Worm (Caenorhabditis elegans): ENCODE results near the gene Y105C5A.1268.
A peak's percentile ranks its signal among the peaks of the same experiment; 100 is the strongest.

Gene Y105C5A.1268

ce11 chrIV:15634240-15634789 is 12.0 kb downstream of the Y105C5A.1268 start, which contains the start of gene Y105C5A.1274:
Gene Y105C5A.1274, plus strand, starts transcription at chrIV:15634739.
- peak; percentile 30 for TF ChIP-seq nfya-1 (tag; optimal IDR thresholded peaks at IDR 0.05; ENCODE audit: insufficient read depth)

- TF ChIP-seq unc-62 (GFP tag; optimal IDR thresholded peaks at IDR 0.05) (no peak), tbx-2 (tag; optimal IDR thresholded peaks at IDR 0.05) (no peak), ZK546.5 (tag; optimal IDR thresholded peaks at IDR 0.05) (no peak), zag-1 (tag; optimal IDR thresholded peaks at IDR 0.05) (no peak), lsy-12 (tag; optimal IDR thresholded peaks at IDR 0.05) (no peak), unc-39 (tag; optimal IDR thresholded peaks at IDR 0.05) (no peak), nhr-25 (tag; optimal IDR thresholded peaks at IDR 0.05) (no peak), egl-5 (tag; optimal IDR thresholded peaks at IDR 0.05) (no peak), pha-4 (tag; optimal IDR thresholded peaks at IDR 0.05) (no peak), nhr-76 (tag; optimal IDR thresholded peaks at IDR 0.05) (no peak), fos-1 (tag; optimal IDR thresholded peaks at IDR 0.05) (no peak), jun-1 (tag; optimal IDR thresholded peaks at IDR 0.05) (no peak), nhr-77 (tag; optimal IDR thresholded peaks at IDR 0.05) (no peak), skn-1 (tag; optimal IDR thresholded peaks at IDR 0.05) (no peak)
These were observed 15.1 kb downstream of the Y105C5A.1268 start, which contains the start of gene Y105C5A.9 for ce11 chrIV:15631217-15631616. Gene Y105C5A.9, plus strand, starts transcription at chrIV:15631517.

- TF ChIP-seq nhr-25 (tag; optimal IDR thresholded peaks at IDR 0.05) (no peak), nhr-76 (tag; optimal IDR thresholded peaks at IDR 0.05) (no peak)
These were observed 28.6 kb downstream of the Y105C5A.1268 start for ce11 chrIV:15617667-15618066.

- no peak for TF ChIP-seq elt-3 (tag; optimal IDR thresholded peaks at IDR 0.05)
- no peak for TF ChIP-seq elt-1 (tag; optimal IDR thresholded peaks at IDR 0.05)
- TF ChIP-seq elt-2 (tag; optimal IDR thresholded peaks at IDR 0.05) = no peak
These were observed 29.3 kb downstream of the Y105C5A.1268 start, which contains the start of gene Y105C5A.8 for ce11 chrIV:15616971-15617370. Gene Y105C5A.8, minus strand, starts transcription at chrIV:15617071.

ce11 chrIV:15613141-15613540 is 33.1 kb downstream of the Y105C5A.1268 start:
- TF ChIP-seq sea-2 (GFP tag; optimal IDR thresholded peaks at IDR 0.05) (no peak), lin-39 (tag; optimal IDR thresholded peaks at IDR 0.05) (no peak), lsy-12 (tag; optimal IDR thresholded peaks at IDR 0.05) (no peak), nhr-25 (tag; optimal IDR thresholded peaks at IDR 0.05) (no peak)

ce11 chrIV:15606396-15606795 is 39.9 kb downstream of the Y105C5A.1268 start:
- TF ChIP-seq zag-1 (tag; optimal IDR thresholded peaks at IDR 0.05) = no peak
- no peak for TF ChIP-seq lsy-12 (tag; optimal IDR thresholded peaks at IDR 0.05)
- TF ChIP-seq sea-2 (GFP tag; optimal IDR thresholded peaks at IDR 0.05) = no peak
- TF ChIP-seq mdl-1 (tag; optimal IDR thresholded peaks at IDR 0.05) = no peak
- TF ChIP-seq R02D3.7 (tag; optimal IDR thresholded peaks at IDR 0.05) = no peak
- TF ChIP-seq elt-1 (tag; optimal IDR thresholded peaks at IDR 0.05) = no peak
- TF ChIP-seq nhr-43 (tag; optimal IDR thresholded peaks at IDR 0.05; ENCODE audit: poor library complexity, severe bottlenecking) = no peak
- TF ChIP-seq ceh-16 (tag; optimal IDR thresholded peaks at IDR 0.05) = no peak
- TF ChIP-seq nhr-77 (tag; optimal IDR thresholded peaks at IDR 0.05) = no peak
- no peak for TF ChIP-seq ZK546.5 (tag; optimal IDR thresholded peaks at IDR 0.05)
- no peak for TF ChIP-seq lin-39 (tag; optimal IDR thresholded peaks at IDR 0.05)
- no peak for TF ChIP-seq nhr-12 (tag; optimal IDR thresholded peaks at IDR 0.05)
- no peak for TF ChIP-seq nfya-1 (tag; optimal IDR thresholded peaks at IDR 0.05; ENCODE audit: insufficient read depth)
- TF ChIP-seq eor-1 (tag; optimal IDR thresholded peaks at IDR 0.05) = no peak
- no peak for TF ChIP-seq unc-39 (tag; optimal IDR thresholded peaks at IDR 0.05)
- no peak for TF ChIP-seq aly-2 (tag; optimal IDR thresholded peaks at IDR 0.05)
- no peak for TF ChIP-seq egl-27 (tag; optimal IDR thresholded peaks at IDR 0.05)

ce11 chrIV:15604194-15604593 is 42.1 kb downstream of the Y105C5A.1268 start:
- TF ChIP-seq nhr-23 (tag; optimal IDR thresholded peaks at IDR 0.05) = no peak
- no peak for TF ChIP-seq tbx-2 (tag; optimal IDR thresholded peaks at IDR 0.05)
- TF ChIP-seq eor-1 (tag; optimal IDR thresholded peaks at IDR 0.05) = no peak
- no peak for TF ChIP-seq mml-1 (tag; optimal IDR thresholded peaks at IDR 0.05)
- TF ChIP-seq snpc-4 (tag; optimal IDR thresholded peaks at IDR 0.05) = peak; percentile 83
